Worm (Caenorhabditis elegans) whole organism, early embryonic: Measurements from ENCODE around the gene srh-243.

Source experiments
- B0310.2 ChIP-seq: sonication (generic microtip); optimal IDR thresholded peaks from 2 replicates; lab custom pipeline; 2016; ENCODE audit warnings: mild to moderate bottlenecking, missing genetic modification characterization, missing compliant biosample characterization
- F13C5.2 ChIP-seq: sonication (generic microtip); optimal IDR thresholded peaks from 2 replicates; lab custom pipeline; 2017; ENCODE audit warnings: mild to moderate bottlenecking, missing genetic modification characterization, inconsistent platforms, missing compliant biosample characterization
- aly-1 ChIP-seq: sonication (generic microtip); optimal IDR thresholded peaks from 2 replicates; lab custom pipeline; 2016; ENCODE audit warnings: missing genetic modification characterization, missing compliant biosample characterization
- ama-1 ChIP-seq: fragments of 150-350 bp; optimal IDR thresholded peaks from 2 replicates; lab custom pipeline; 2014
- ceh-13 ChIP-seq: fragments of 200-800 bp; sonication (Bioruptor generic); optimal IDR thresholded peaks from 2 replicates; lab custom pipeline; 2018; ENCODE audit warnings: mild to moderate bottlenecking, missing genetic modification characterization, missing compliant biosample characterization
- ceh-36 ChIP-seq: sonication (generic microtip); optimal IDR thresholded peaks from 2 replicates; lab custom pipeline; 2016; ENCODE audit warnings: missing genetic modification characterization, inconsistent platforms, missing compliant biosample characterization
- ets-7 ChIP-seq: sonication (generic microtip); optimal IDR thresholded peaks from 2 replicates; lab custom pipeline; 2016; ENCODE audit warnings: missing genotype, missing genetic modification characterization, missing compliant biosample characterization
- flt-1 ChIP-seq: fragments of 200-800 bp; sonication (Bioruptor generic); IDR thresholded peaks from 2 replicates; pipeline ENCODE4 v1.3.6; 2022; ENCODE audit warnings: missing genetic modification characterization, missing compliant biosample characterization
- hmbx-1 ChIP-seq: sonication (generic microtip); optimal IDR thresholded peaks from 2 replicates; lab custom pipeline; 2016; ENCODE audit warnings: mild to moderate bottlenecking, missing genetic modification characterization, missing compliant biosample characterization
- hmg-4 ChIP-seq: fragments of 200-800 bp; sonication (Bioruptor generic); optimal IDR thresholded peaks from 2 replicates; lab custom pipeline; 2018; ENCODE audit warnings: mild to moderate bottlenecking, missing genetic modification characterization, missing compliant biosample characterization
- hnd-1 ChIP-seq: sonication (generic microtip); optimal IDR thresholded peaks from 2 replicates; lab custom pipeline; 2016; ENCODE audit warnings: missing genetic modification characterization, missing compliant biosample characterization
- pes-1 ChIP-seq: fragments of 200-800 bp; sonication (Bioruptor generic); IDR thresholded peaks from 2 replicates; pipeline ENCODE4 v1.3.6; 2022; ENCODE audit warnings: missing genetic modification reagents, missing genetic modification characterization, missing compliant biosample characterization
- scrt-1 ChIP-seq: fragments of 200-800 bp; sonication (Bioruptor generic); IDR thresholded peaks from 2 replicates; pipeline ENCODE4 v1.3.6; 2022; ENCODE audit warnings: missing genetic modification characterization, missing compliant biosample characterization
- sea-1 ChIP-seq: fragments of 200-800 bp; sonication (Bioruptor generic); conservative IDR thresholded peaks from 2 replicates; pipeline ENCODE4 v1.3.6; 2022; ENCODE audit warnings: missing genetic modification characterization, missing compliant biosample characterization
- tbx-11 ChIP-seq: fragments of 200-800 bp; sonication (Bioruptor generic); IDR thresholded peaks from 2 replicates; pipeline ENCODE4 v1.3.6; 2022; ENCODE audit warnings: missing genetic modification characterization, missing compliant biosample characterization
- tbx-37 ChIP-seq: fragments of 200-800 bp; sonication (Bioruptor generic); conservative IDR thresholded peaks from 2 replicates; pipeline ENCODE4 v1.3.6; 2022; ENCODE audit warnings: missing genetic modification reagents, missing genetic modification characterization, missing compliant biosample characterization
- tra-4 ChIP-seq: sonication (generic microtip); optimal IDR thresholded peaks from 2 replicates; lab custom pipeline; 2017; ENCODE audit warnings: missing genetic modification characterization, missing compliant biosample characterization

srh-243 gene

DNA sequence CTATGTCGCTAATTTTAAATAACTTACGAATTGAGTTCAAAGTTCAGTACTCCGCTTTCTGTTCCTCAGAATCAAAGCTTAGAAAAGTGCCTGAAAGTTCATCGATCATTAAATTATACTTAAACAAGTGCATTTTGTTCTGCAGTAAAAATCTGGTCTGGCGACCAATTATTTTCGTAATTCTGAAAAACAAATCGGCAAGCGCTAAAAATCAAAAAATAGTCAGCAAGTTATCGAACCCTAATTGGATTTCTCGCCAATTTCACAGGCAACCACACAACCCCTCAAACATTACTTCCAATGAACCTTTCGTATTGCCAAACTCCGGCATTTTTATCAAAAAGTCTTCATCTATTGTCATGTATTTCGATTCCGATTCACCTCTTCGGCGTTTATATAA lies 7.2 kb upstream of the srh-243 start, which contains the start of gene srh-272:
srh-272 (plus strand) TSS at position 301 of the 400 bp plus-strand sequence.
- TF ChIP-seq flt-1 (GFP tag; lab: Robert Waterston, UW), result no peak
- no peak for TF ChIP-seq aly-1 (tag; lab: Kevin White, UChicago)
- TF ChIP-seq hmbx-1 (tag; lab: Kevin White, UChicago), result no peak
- TF ChIP-seq pes-1 (GFP tag; lab: Robert Waterston, UW), result no peak
- TF ChIP-seq B0310.2 (tag; lab: Kevin White, UChicago), result no peak
- no peak for TF ChIP-seq tbx-37 (GFP tag; lab: Robert Waterston, UW)
- no peak for TF ChIP-seq ceh-36 (tag; lab: Kevin White, UChicago)
- TF ChIP-seq ceh-13 (GFP tag; lab: Kevin White, UChicago), result no peak
- no peak for TF ChIP-seq sea-1 (GFP tag; lab: Robert Waterston, UW)
- TF ChIP-seq ets-7, result no peak
- TF ChIP-seq hmg-4 (GFP tag; lab: Kevin White, UChicago), result no peak
- TF ChIP-seq scrt-1 (GFP tag; lab: Robert Waterston, UW), result no peak
- no peak for TF ChIP-seq F13C5.2 (tag; lab: Kevin White, UChicago)

ce11 chrV:2864899-2865298 lies 5.3 kb upstream of the srh-243 start, which contains the start of gene srh-240:
Gene srh-240, plus strand, starts transcription at chrV:2865199.
- TF ChIP-seq ceh-36 (tag; lab: Kevin White, UChicago) (no peak), tra-4 (tag; lab: Kevin White, UChicago) (no peak), flt-1 (GFP tag; lab: Robert Waterston, UW) (no peak), sea-1 (GFP tag; lab: Robert Waterston, UW) (no peak), ceh-13 (GFP tag; lab: Kevin White, UChicago) (no peak), scrt-1 (GFP tag; lab: Robert Waterston, UW) (no peak), tbx-37 (GFP tag; lab: Robert Waterston, UW) (no peak), ets-7 (no peak), hmbx-1 (tag; lab: Kevin White, UChicago) (no peak), tbx-11 (GFP tag; lab: Robert Waterston, UW) (no peak), B0310.2 (tag; lab: Kevin White, UChicago) (no peak), F13C5.2 (tag; lab: Kevin White, UChicago) (no peak), pes-1 (GFP tag; lab: Robert Waterston, UW) (no peak), hnd-1 (tag; lab: Kevin White, UChicago) (no peak), aly-1 (tag; lab: Kevin White, UChicago) (no peak), hmg-4 (GFP tag; lab: Kevin White, UChicago) (no peak), ama-1 (lab: Kevin White, UChicago) (no peak)

DNA sequence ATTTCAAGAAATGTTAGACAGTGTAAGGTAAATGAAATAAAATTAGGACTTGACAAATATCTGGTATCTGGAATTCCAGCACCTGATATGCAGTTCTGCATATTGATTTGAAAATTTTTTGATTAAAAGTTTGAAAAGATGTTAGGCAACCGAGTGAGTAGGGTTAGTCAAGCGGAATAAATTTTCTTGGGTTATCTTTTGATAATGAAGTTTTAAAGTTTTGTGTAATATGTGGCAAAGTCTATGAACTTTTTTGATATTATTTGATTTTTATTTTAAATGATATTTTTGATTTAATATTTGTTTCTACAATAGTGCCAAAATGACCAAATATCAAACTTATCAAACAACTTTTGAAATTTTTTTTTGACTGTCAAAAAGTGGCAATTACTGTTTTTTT lies 724 bp upstream of the srh-243 start, which contains the start of gene srh-241:
srh-241 (minus strand) TSS at position 101 of the 400 bp plus-strand sequence.
- TF ChIP-seq pes-1 (GFP tag; lab: Robert Waterston, UW) (no peak), tbx-11 (GFP tag; lab: Robert Waterston, UW) (no peak), ama-1 (lab: Kevin White, UChicago) (no peak), tra-4 (tag; lab: Kevin White, UChicago) (no peak), ets-7 (no peak)

DNA sequence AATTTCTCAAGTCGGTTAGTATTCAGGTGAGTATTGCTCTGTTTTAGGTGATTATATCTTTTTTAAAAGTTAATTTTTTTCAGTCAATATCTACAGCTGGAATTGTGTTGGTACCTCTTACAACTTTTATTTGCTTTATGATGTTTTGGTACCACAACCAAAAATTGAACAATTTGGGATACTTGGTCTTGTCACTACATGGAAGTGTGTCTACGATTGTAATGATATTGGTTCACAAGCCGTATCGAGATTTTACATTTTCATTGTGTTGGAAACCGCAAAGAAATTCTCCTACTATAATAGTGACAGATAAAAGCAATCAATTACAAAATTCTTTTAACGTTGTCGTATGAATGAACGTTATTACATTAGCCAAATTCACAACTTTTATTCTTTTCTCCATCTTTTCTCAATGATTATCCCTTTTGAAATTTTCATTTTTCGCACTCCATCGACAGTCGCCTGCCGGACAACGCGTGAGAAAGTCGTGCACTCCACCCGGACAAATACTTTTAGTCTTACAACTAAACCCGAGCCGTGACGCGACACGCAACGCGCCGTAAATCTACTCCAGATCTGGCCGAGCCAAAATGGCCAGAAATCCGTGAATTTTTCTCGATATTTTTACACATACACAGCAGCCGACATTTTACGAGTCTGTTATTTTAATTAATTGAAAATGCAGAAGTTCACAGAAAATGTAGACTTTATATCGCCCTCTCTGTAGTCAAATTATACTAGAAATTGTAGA lies 1.7 kb downstream of the srh-243 start:
- TF ChIP-seq hmg-4 (GFP tag; lab: Kevin White, UChicago) (no peak), F13C5.2 (tag; lab: Kevin White, UChicago) (no peak)

DNA sequence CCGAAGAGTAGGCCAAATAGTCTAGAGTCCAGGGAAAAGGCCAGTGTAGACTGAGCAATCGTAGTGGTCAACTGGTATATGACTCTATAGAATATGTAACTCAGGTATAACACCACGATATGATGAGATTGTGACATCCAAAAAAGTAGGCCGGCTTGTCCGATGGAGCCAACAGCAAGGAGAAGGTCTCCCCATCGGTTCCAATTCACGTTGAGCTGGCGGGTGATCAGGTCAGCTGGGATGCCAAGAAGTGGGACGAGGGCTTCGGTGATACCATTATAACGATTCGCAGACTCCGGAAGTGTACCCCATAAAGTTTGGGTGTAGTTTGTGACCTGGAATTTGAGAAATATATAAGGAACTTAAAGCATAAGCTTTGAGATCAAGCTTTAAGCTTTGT lies 2.7 kb downstream of the srh-243 start:
- TF ChIP-seq ets-7 (no peak), hnd-1 (tag; lab: Kevin White, UChicago) (no peak)

ce11 chrV:2875422-2875821 lies 5.2 kb downstream of the srh-243 start, which contains the start of gene folt-2:
Gene folt-2, minus strand, starts transcription at chrV:2875600.
- TF ChIP-seq tra-4 (tag; lab: Kevin White, UChicago) (no peak), tbx-11 (GFP tag; lab: Robert Waterston, UW) (0 out of 2 replicates have a peak, but pooled peaks have one; percentile 16)

DNA sequence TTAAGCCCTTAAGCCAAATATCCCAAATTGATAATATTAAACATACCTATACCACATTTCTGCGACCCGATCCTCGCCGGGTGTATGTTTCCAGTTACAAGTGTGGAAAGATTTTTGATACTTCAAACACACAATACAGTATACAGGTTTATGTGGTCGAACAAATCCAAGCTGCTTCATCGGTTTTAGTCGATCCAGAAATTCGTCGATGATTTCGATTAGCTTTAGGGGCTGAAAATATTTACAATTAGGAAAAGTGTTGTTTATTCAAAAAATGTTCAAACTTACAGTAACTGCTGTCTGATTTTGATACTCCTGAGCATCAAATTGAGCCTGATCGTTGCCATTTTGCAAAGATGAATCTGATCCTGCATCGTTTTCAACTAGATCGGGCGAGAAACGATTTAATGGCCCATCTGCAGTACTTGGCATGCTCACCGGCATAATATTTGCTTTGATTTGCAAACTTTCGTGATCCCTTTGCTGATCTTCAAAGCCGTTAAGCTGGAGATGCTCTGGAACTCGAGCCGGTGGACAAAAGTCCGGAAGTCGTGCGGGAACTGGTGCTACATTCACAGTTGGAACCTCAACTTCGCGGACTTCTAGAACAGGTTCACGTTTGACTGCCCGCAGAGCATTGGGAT lies 6.1 kb downstream of the srh-243 start:
- no peak for TF ChIP-seq ama-1 (lab: Kevin White, UChicago)
- no peak for TF ChIP-seq sea-1 (GFP tag; lab: Robert Waterston, UW)
- TF ChIP-seq ceh-36 (tag; lab: Kevin White, UChicago), result no peak
- TF ChIP-seq tra-4 (tag; lab: Kevin White, UChicago), result no peak
- no peak for TF ChIP-seq hnd-1 (tag; lab: Kevin White, UChicago)
- no peak for TF ChIP-seq ets-7
- TF ChIP-seq tbx-37 (GFP tag; lab: Robert Waterston, UW), result no peak
- TF ChIP-seq ceh-13 (GFP tag; lab: Kevin White, UChicago), result no peak
- no peak for TF ChIP-seq tbx-11 (GFP tag; lab: Robert Waterston, UW)

DNA sequence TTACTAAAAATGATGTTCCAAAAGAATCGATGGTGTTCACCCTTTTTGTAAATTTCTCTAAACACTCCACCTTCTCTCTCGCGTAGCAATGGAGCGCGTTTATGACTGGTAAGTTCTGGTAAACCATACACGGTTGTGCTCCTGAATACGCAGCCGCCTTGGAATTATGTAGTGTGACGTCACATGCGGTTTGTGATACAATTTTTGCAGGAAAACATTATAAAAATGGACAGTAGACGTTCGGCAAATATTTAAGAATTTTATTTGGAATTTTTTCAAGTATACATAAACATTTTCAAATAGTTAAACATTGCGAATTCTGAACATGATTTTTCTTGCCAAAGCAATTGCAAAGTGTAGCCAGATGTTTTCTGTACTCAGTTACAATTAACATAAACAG lies 7.3 kb downstream of the srh-243 start, which contains the start of gene F37B4.10:
F37B4.10 (minus strand) TSS at position 101 of the 400 bp plus-strand sequence.
- TF ChIP-seq hnd-1 (tag; lab: Kevin White, UChicago) (no peak), tbx-11 (GFP tag; lab: Robert Waterston, UW) (no peak), hmg-4 (GFP tag; lab: Kevin White, UChicago) (no peak), scrt-1 (GFP tag; lab: Robert Waterston, UW) (no peak), ceh-13 (GFP tag; lab: Kevin White, UChicago) (no peak), hmbx-1 (tag; lab: Kevin White, UChicago) (no peak), sea-1 (GFP tag; lab: Robert Waterston, UW) (no peak), aly-1 (tag; lab: Kevin White, UChicago) (no peak), B0310.2 (tag; lab: Kevin White, UChicago) (no peak), tra-4 (tag; lab: Kevin White, UChicago) (no peak)
